Worm (Caenorhabditis elegans) whole organism, L3 larva: ENCODE data around the gene acbp-5.

Experiments
- R02D3.7 ChIP-seq: fragments of 150-350 bp; optimal IDR thresholded peaks from 2 replicates; lab custom pipeline; 2014; ENCODE audit warnings: missing biosample characterization, missing genetic modification characterization
- aly-2 ChIP-seq: fragments of 150-350 bp; optimal IDR thresholded peaks from 2 replicates; lab custom pipeline; 2014; ENCODE audit warnings: missing biosample characterization, missing genetic modification characterization
- ama-1 ChIP-seq: fragments of 150-350 bp; optimal IDR thresholded peaks from 2 replicates; lab custom pipeline; 2018
- ceh-16 ChIP-seq: sonication (generic microtip); optimal IDR thresholded peaks from 2 replicates; lab custom pipeline; 2017; ENCODE audit warnings: missing biosample characterization, missing genetic modification characterization
- ceh-28 ChIP-seq: fragments of 150-350 bp; optimal IDR thresholded peaks from 2 replicates; lab custom pipeline; 2014; ENCODE audit warnings: missing biosample characterization, missing genetic modification reagents, missing genetic modification characterization
- ceh-82 ChIP-seq: fragments of 150-350 bp; optimal IDR thresholded peaks from 2 replicates; lab custom pipeline; 2014; ENCODE audit warnings: missing biosample characterization, missing genetic modification characterization
- ceh-9 ChIP-seq: sonication (generic microtip); optimal IDR thresholded peaks from 2 replicates; lab custom pipeline; 2018; ENCODE audit warnings: missing biosample characterization, missing genetic modification characterization
- egl-27 ChIP-seq: sonication (generic microtip); optimal IDR thresholded peaks from 4 replicates; lab custom pipeline; 2017; ENCODE audit warnings: missing biosample characterization, missing genetic modification reagents, missing genetic modification characterization
- egl-5 ChIP-seq: fragments of 150-350 bp; optimal IDR thresholded peaks from 2 replicates; lab custom pipeline; 2017; ENCODE audit warnings: missing biosample characterization, missing genetic modification reagents, missing genetic modification characterization, inconsistent platforms
- elt-1 ChIP-seq: fragments of 150-350 bp; optimal IDR thresholded peaks from 2 replicates; lab custom pipeline; 2014; ENCODE audit warnings: missing biosample characterization, missing genetic modification characterization
- elt-2 ChIP-seq: sonication (generic microtip); optimal IDR thresholded peaks from 2 replicates; lab custom pipeline; 2016; ENCODE audit warnings: missing genetic modification reagents, mild to moderate bottlenecking, missing genetic modification characterization, missing compliant biosample characterization
- elt-3 ChIP-seq, 3 experiments: fragments of 150-350 bp in 1 of 3; sonication (generic microtip) in 2 of 3; optimal IDR thresholded peaks; 2 replicates in 2 of 3; 4 replicates in 1 of 3; lab custom pipeline; 2014 to 2017; ENCODE audit warnings: missing biosample characterization in 3 of 3, missing genetic modification characterization in 3 of 3
- fkh-10 ChIP-seq: sonication (generic microtip); optimal IDR thresholded peaks from 2 replicates; lab custom pipeline; 2017; ENCODE audit warnings: missing biosample characterization, missing genetic modification reagents, missing genetic modification characterization
- fkh-2 ChIP-seq: fragments of 150-350 bp; optimal IDR thresholded peaks from 2 replicates; lab custom pipeline; 2014; ENCODE audit warnings: missing biosample characterization, missing genetic modification reagents, missing genetic modification characterization
- fos-1 ChIP-seq: fragments of 150-350 bp; optimal IDR thresholded peaks from 2 replicates; lab custom pipeline; 2014; ENCODE audit warnings: missing biosample characterization, missing genetic modification characterization
- hmg-11 ChIP-seq: sonication (generic microtip); optimal IDR thresholded peaks from 2 replicates; lab custom pipeline; 2016; ENCODE audit warnings: missing genetic modification characterization, missing compliant biosample characterization
- jun-1 ChIP-seq: fragments of 150-350 bp; optimal IDR thresholded peaks from 2 replicates; lab custom pipeline; 2014; ENCODE audit warnings: missing biosample characterization, missing genetic modification reagents, missing genetic modification characterization
- lin-15B ChIP-seq: fragments of 150-350 bp; optimal IDR thresholded peaks from 2 replicates; lab custom pipeline; 2014; ENCODE audit warnings: missing biosample characterization, missing genetic modification characterization
- lsy-12 ChIP-seq: sonication (generic microtip); optimal IDR thresholded peaks from 2 replicates; lab custom pipeline; 2016; ENCODE audit warnings: mild to moderate bottlenecking, missing genetic modification characterization, missing compliant biosample characterization
- mdl-1 ChIP-seq: fragments of 150-350 bp; optimal IDR thresholded peaks from 2 replicates; lab custom pipeline; 2014; ENCODE audit warnings: missing biosample characterization, missing genetic modification characterization
- mml-1 ChIP-seq: fragments of 150-350 bp; sonication (generic microtip); optimal IDR thresholded peaks from 3 replicates; lab custom pipeline; 2014; ENCODE audit warnings: missing biosample characterization, missing genetic modification characterization
- nfya-1 ChIP-seq: sonication (generic microtip); optimal IDR thresholded peaks from 2 replicates; lab custom pipeline; 2017; ENCODE audit warnings: missing genetic modification characterization, mild to moderate bottlenecking, missing compliant biosample characterization, antibody characterized with exemption, moderate library complexity; ENCODE audit not compliant: insufficient read depth
- nhr-11 ChIP-seq: fragments of 150-350 bp; optimal IDR thresholded peaks from 2 replicates; lab custom pipeline; 2014; ENCODE audit warnings: missing biosample characterization, missing genetic modification characterization
- nhr-23 ChIP-seq: fragments of 150-350 bp; optimal IDR thresholded peaks from 2 replicates; lab custom pipeline; 2014; ENCODE audit warnings: missing biosample characterization, missing genetic modification reagents, missing genetic modification characterization
- nhr-237 ChIP-seq: fragments of 150-350 bp; optimal IDR thresholded peaks from 2 replicates; lab custom pipeline; 2014; ENCODE audit warnings: missing biosample characterization, missing genetic modification characterization
- nhr-28 ChIP-seq: fragments of 150-350 bp; optimal IDR thresholded peaks from 2 replicates; lab custom pipeline; 2014; ENCODE audit warnings: missing biosample characterization, missing genetic modification characterization
- nhr-43 ChIP-seq: sonication (generic microtip); optimal IDR thresholded peaks from 2 replicates; lab custom pipeline; 2016; ENCODE audit warnings: mild to moderate bottlenecking, missing genetic modification characterization, missing compliant biosample characterization; ENCODE audit not compliant: poor library complexity, severe bottlenecking
- nhr-76 ChIP-seq: fragments of 150-350 bp; sonication (generic microtip); optimal IDR thresholded peaks from 5 replicates; lab custom pipeline; 2014; ENCODE audit warnings: missing biosample characterization, missing genetic modification characterization
- nhr-77 ChIP-seq: fragments of 150-350 bp; optimal IDR thresholded peaks from 2 replicates; lab custom pipeline; 2014; ENCODE audit warnings: missing biosample characterization, missing genetic modification characterization
- pha-4 ChIP-seq: fragments of 150-350 bp; optimal IDR thresholded peaks from 2 replicates; lab custom pipeline; 2014; ENCODE audit warnings: missing biosample characterization, missing genetic modification reagents, missing genetic modification characterization
- pqm-1 ChIP-seq: fragments of 150-350 bp; optimal IDR thresholded peaks from 2 replicates; lab custom pipeline; 2017; ENCODE audit warnings: missing biosample characterization, missing genetic modification characterization, inconsistent platforms
- sea-2 ChIP-seq: fragments of 150-350 bp; sonication (generic microtip); optimal IDR thresholded peaks from 4 replicates; lab custom pipeline; 2014; ENCODE audit warnings: missing biosample characterization, missing genetic modification reagents, missing genetic modification characterization
- skn-1 ChIP-seq: fragments of 150-350 bp; optimal IDR thresholded peaks from 2 replicates; lab custom pipeline; 2014; ENCODE audit warnings: missing biosample characterization, missing genetic modification characterization
- snpc-4 ChIP-seq: fragments of 150-350 bp; optimal IDR thresholded peaks from 2 replicates; lab custom pipeline; 2014; ENCODE audit warnings: missing biosample characterization, missing genetic modification characterization
- tbx-2 ChIP-seq: sonication (generic microtip); optimal IDR thresholded peaks from 2 replicates; lab custom pipeline; 2016; ENCODE audit warnings: mild to moderate bottlenecking, missing genetic modification characterization, missing compliant biosample characterization
- unc-39 ChIP-seq: sonication (generic microtip); optimal IDR thresholded peaks from 4 replicates; lab custom pipeline; 2017; ENCODE audit warnings: missing biosample characterization, missing genetic modification characterization
- zag-1 ChIP-seq: fragments of 150-350 bp; optimal IDR thresholded peaks from 2 replicates; lab custom pipeline; 2014; ENCODE audit warnings: missing biosample characterization, missing genetic modification characterization
- ztf-11 ChIP-seq: fragments of 150-350 bp; optimal IDR thresholded peaks from 2 replicates; lab custom pipeline; 2014; ENCODE audit warnings: missing biosample characterization, missing genetic modification characterization
- ztf-4 ChIP-seq: fragments of 150-350 bp; optimal IDR thresholded peaks from 2 replicates; lab custom pipeline; 2014; ENCODE audit warnings: missing biosample characterization, missing genetic modification characterization

Gene acbp-5

DNA sequence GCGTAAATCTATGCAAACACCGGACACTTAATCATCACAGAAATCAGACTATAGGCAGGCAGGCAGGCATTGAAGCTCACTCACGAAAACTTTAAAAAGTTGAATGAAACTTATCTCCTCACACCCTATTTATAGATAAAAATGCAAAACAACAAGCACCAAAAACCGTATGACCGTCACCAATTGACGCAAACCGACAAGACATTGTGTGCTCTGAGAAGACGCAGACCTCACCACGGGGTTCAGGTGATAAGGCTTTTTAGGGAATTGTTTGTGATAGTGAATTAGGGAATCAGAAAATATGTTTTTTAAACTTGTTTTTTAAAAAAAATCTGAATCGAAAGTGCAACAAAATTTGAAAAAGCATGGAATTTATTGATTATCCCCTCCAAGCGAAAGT, 14.8 kb downstream of the acbp-5 start, which contains the start of gene T12D8.5 (continued):
- TF ChIP-seq ama-1 (lab: Kevin White, UChicago), result no peak
- TF ChIP-seq nhr-237 (tag; lab: Kevin White, UChicago), result no peak
- TF ChIP-seq sea-2 (GFP tag; lab: Kevin White, UChicago), result no peak
- TF ChIP-seq R02D3.7 (tag; lab: Kevin White, UChicago), result no peak
- no peak for TF ChIP-seq ceh-16 (tag; lab: Kevin White, UChicago)
- no peak for TF ChIP-seq nfya-1 (tag; lab: Kevin White, UChicago)
- no peak for TF ChIP-seq tbx-2 (tag; lab: Kevin White, UChicago)
- peak; percentile 58 for TF ChIP-seq pha-4
- TF ChIP-seq, all 47 proteins: peak for 6

ce11 chrIII:13625650-13626430, 15.6 kb downstream of the acbp-5 start:
- TF ChIP-seq ceh-28, result peak; percentile 6
- TF ChIP-seq nhr-77 (tag; lab: Kevin White, UChicago), result no peak
- no peak for TF ChIP-seq ceh-9 (tag; lab: Kevin White, UChicago)
- peak; percentile 30 for TF ChIP-seq elt-2 (tag; lab: Kevin White, UChicago)
- peak; percentile 58 for TF ChIP-seq ama-1 (lab: Kevin White, UChicago)

- peak; percentile 45 for TF ChIP-seq ama-1 (lab: Kevin White, UChicago)
- TF ChIP-seq skn-1 (tag; lab: Kevin White, UChicago), result no peak
- TF ChIP-seq nhr-43 (tag; lab: Kevin White, UChicago), result peak; percentile 13
- no peak for TF ChIP-seq fkh-2
- no peak for TF ChIP-seq elt-1 (tag; lab: Kevin White, UChicago)
Observed at ce11 chrIII:13624226-13624625, 17.3 kb downstream of the acbp-5 start, which contains the start of gene taf-9. Gene taf-9 (plus strand): TSS chrIII:13624276.

DNA sequence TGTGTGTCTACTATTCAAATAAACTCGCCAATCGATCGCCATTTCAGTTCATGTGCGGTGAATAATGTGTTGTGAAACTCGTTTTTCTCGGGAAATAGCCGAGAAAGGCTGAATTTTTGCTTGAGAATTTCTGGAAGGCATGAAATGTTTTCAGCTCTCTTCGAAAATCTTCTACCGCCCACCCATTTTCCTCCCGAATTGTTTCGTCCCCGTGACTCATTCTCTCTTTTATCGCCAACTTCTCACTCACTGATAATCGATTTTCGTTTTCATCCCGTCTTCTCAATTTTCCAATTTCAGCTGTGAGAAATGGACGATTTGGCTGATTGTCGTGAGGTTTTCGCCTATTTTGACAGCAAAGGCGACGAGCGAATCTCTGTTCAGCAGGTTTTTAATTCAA, 18.5 kb downstream of the acbp-5 start, which contains the start of gene mlc-5:
TSS of gene mlc-5 (plus strand) at position 301 of the 400 bp plus-strand sequence.
- TF ChIP-seq sea-2 (GFP tag; lab: Kevin White, UChicago), result no peak
- TF ChIP-seq R02D3.7 (tag; lab: Kevin White, UChicago), result no peak
- TF ChIP-seq egl-5 (tag; lab: Kevin White, UChicago), result no peak
- TF ChIP-seq elt-3 (tag; optimal IDR thresholded peaks at IDR 0.05; lab: Kevin White, UChicago), result no peak
- no peak for TF ChIP-seq snpc-4 (tag; lab: Kevin White, UChicago)
- TF ChIP-seq nhr-11 (tag; lab: Kevin White, UChicago), result no peak
- TF ChIP-seq nhr-77 (tag; lab: Kevin White, UChicago), result no peak
- no peak for TF ChIP-seq tbx-2 (tag; lab: Kevin White, UChicago)
- TF ChIP-seq nhr-28 (tag; lab: Kevin White, UChicago), result no peak
- TF ChIP-seq pqm-1 (tag; lab: Kevin White, UChicago), result no peak
- no peak for TF ChIP-seq zag-1 (tag; lab: Kevin White, UChicago)
- TF ChIP-seq nhr-23 (tag; lab: Kevin White, UChicago), result no peak
- TF ChIP-seq ceh-82 (tag; lab: Kevin White, UChicago), result no peak

DNA sequence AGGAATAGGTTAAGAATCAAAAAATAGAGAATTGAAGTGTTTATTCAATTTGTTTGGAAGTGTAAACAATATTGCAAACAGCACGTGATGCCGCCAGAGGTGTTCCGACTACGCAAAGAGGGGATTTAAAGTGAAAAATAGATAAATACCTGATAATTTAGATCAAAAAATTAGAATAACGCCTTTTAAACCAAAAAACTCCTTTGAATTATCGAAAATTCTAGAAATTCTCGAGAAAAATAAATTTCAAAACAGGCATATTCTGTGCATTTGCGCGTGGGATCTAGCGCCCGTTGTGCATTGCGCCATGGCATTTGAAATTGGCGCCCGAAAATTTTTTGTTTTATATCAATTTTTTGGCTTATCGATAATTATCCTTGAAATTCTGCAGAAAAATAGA, 19.2 kb downstream of the acbp-5 start, which contains the start of gene hip-1:
TSS of gene hip-1 (minus strand) at position 225 of the 400 bp plus-strand sequence.
- TF ChIP-seq egl-27 (tag; lab: Kevin White, UChicago), result no peak
- TF ChIP-seq snpc-4 (tag; lab: Kevin White, UChicago), result peak; percentile 25
- TF ChIP-seq egl-5 (tag; lab: Kevin White, UChicago), result no peak
- no peak for TF ChIP-seq nhr-23 (tag; lab: Kevin White, UChicago)
- no peak for TF ChIP-seq fos-1 (tag; lab: Kevin White, UChicago)
- TF ChIP-seq elt-1 (tag; lab: Kevin White, UChicago), result no peak
- no peak for TF ChIP-seq tbx-2 (tag; lab: Kevin White, UChicago)
- TF ChIP-seq ztf-11 (tag; lab: Kevin White, UChicago), result no peak
- TF ChIP-seq nhr-237 (tag; lab: Kevin White, UChicago), result no peak
- peak; percentile 21 for TF ChIP-seq lin-15B (tag; lab: Kevin White, UChicago)
- no peak for TF ChIP-seq ztf-4 (tag; lab: Kevin White, UChicago)
- no peak for TF ChIP-seq nhr-28 (tag; lab: Kevin White, UChicago)
- TF ChIP-seq nhr-43 (tag; lab: Kevin White, UChicago), result no peak
- no peak for TF ChIP-seq ama-1 (lab: Kevin White, UChicago)
- no peak for TF ChIP-seq ceh-9 (tag; lab: Kevin White, UChicago)
- TF ChIP-seq lsy-12 (tag; lab: Kevin White, UChicago), result no peak
- no peak for TF ChIP-seq nhr-76 (tag; lab: Kevin White, UChicago)
- peak; percentile 16 for TF ChIP-seq elt-2 (tag; lab: Kevin White, UChicago)
- TF ChIP-seq nhr-77 (tag; lab: Kevin White, UChicago), result no peak
- no peak for TF ChIP-seq aly-2 (tag; lab: Kevin White, UChicago)
- TF ChIP-seq R02D3.7 (tag; lab: Kevin White, UChicago), result no peak
- TF ChIP-seq fkh-10 (GFP tag; lab: Kevin White, UChicago), result no peak
- no peak for TF ChIP-seq mdl-1 (tag; lab: Kevin White, UChicago)
- TF ChIP-seq ceh-28, result no peak
- no peak for TF ChIP-seq mml-1
- no peak for TF ChIP-seq zag-1 (tag; lab: Kevin White, UChicago)
- peak; percentile 62 for TF ChIP-seq pha-4
- no peak for TF ChIP-seq elt-3 (tag; optimal IDR thresholded peaks at IDR 0.05; lab: Kevin White, UChicago)
- no peak for TF ChIP-seq pqm-1 (tag; lab: Kevin White, UChicago)
- TF ChIP-seq hmg-11 (tag; lab: Kevin White, UChicago), result peak; percentile 76
- no peak for TF ChIP-seq nhr-11 (tag; lab: Kevin White, UChicago)
- TF ChIP-seq unc-39 (tag; lab: Kevin White, UChicago), result no peak
- no peak for TF ChIP-seq sea-2 (GFP tag; lab: Kevin White, UChicago)
- TF ChIP-seq jun-1 (tag; lab: Kevin White, UChicago), result no peak
